Worm (Caenorhabditis elegans): ENCODE results near the gene cpr-6.

cpr-6 gene

ce11 chrX:6649573-6649972 is 42.6 kb downstream of the cpr-6 start (continued):
- TF ChIP-seq egl-27 (tag; optimal IDR thresholded peaks at IDR 0.05) (no peak), hlh-4 (tag; optimal IDR thresholded peaks at IDR 0.05) (no peak), lsy-2 (tag; optimal IDR thresholded peaks at IDR 0.05) (no peak), ceh-8 (GFP tag; optimal IDR thresholded peaks at IDR 0.05) (no peak)

- TF ChIP-seq lin-14 (GFP tag; optimal IDR thresholded peaks at IDR 0.05): peak; percentile 49
- no peak for TF ChIP-seq lin-15B (tag; optimal IDR thresholded peaks at IDR 0.05)
- TF ChIP-seq lin-39 (tag; optimal IDR thresholded peaks at IDR 0.05): no peak
- no peak for TF ChIP-seq pax-3 (tag; optimal IDR thresholded peaks at IDR 0.05)
- TF ChIP-seq C34B4.2 (tag; optimal IDR thresholded peaks at IDR 0.05): no peak
- TF ChIP-seq aly-2 (tag; optimal IDR thresholded peaks at IDR 0.05): no peak
- TF ChIP-seq pqm-1 (tag; optimal IDR thresholded peaks at IDR 0.05): no peak
- TF ChIP-seq nhr-85 (tag): peak; percentile 37
- TF ChIP-seq hlh-17 (GFP tag; optimal IDR thresholded peaks at IDR 0.05; ENCODE audit: borderline replicate concordance): no peak
- no peak for TF ChIP-seq ceh-88 (GFP tag; IDR thresholded peaks at IDR 0.05)
- no peak for TF ChIP-seq nhr-90 (tag; optimal IDR thresholded peaks at IDR 0.05; ENCODE audit: poor library complexity)
- peak; percentile 13 for TF ChIP-seq snu-23 (GFP tag; optimal IDR thresholded peaks at IDR 0.05)
- no peak for TF ChIP-seq egl-13 (tag; optimal IDR thresholded peaks at IDR 0.05)
- TF ChIP-seq F16B12.6 (tag; optimal IDR thresholded peaks at IDR 0.05): no peak
- TF ChIP-seq aha-1 (tag; optimal IDR thresholded peaks at IDR 0.05): no peak
- TF ChIP-seq nhr-71 (tag; optimal IDR thresholded peaks at IDR 0.05): no peak
- TF ChIP-seq efl-3 (GFP tag; optimal IDR thresholded peaks at IDR 0.05): no peak
- TF ChIP-seq mep-1 (tag; optimal IDR thresholded peaks at IDR 0.05): peak; percentile 19
- no peak for TF ChIP-seq vab-15 (tag; optimal IDR thresholded peaks at IDR 0.05)
- no peak for TF ChIP-seq lin-13 (GFP tag; optimal IDR thresholded peaks at IDR 0.05)
- peak in 1 of 3 experiments; percentile 25 for TF ChIP-seq ceh-82 (tag; optimal IDR thresholded peaks at IDR 0.05)
- peak; percentile 23 for TF ChIP-seq elt-2 (tag; optimal IDR thresholded peaks at IDR 0.05)
- TF ChIP-seq irx-1 (tag; optimal IDR thresholded peaks at IDR 0.05): no peak
- no peak for TF ChIP-seq ztf-11 (tag; optimal IDR thresholded peaks at IDR 0.05)
- TF ChIP-seq jun-1 (tag; optimal IDR thresholded peaks at IDR 0.05): no peak
- TF ChIP-seq fkh-4 (tag; optimal IDR thresholded peaks at IDR 0.05; ENCODE audit: borderline replicate concordance): no peak
- peak; percentile 39 for TF ChIP-seq nhr-20 (tag; optimal IDR thresholded peaks at IDR 0.05)
- TF ChIP-seq dsc-1 (tag; optimal IDR thresholded peaks at IDR 0.05): no peak
- no peak for TF ChIP-seq tlp-1 (tag; optimal IDR thresholded peaks at IDR 0.05)
- no peak for TF ChIP-seq skn-1 (tag; optimal IDR thresholded peaks at IDR 0.05)
- peak; percentile 48 for TF ChIP-seq blmp-1 (tag; optimal IDR thresholded peaks at IDR 0.05)
- TF ChIP-seq fkh-8 (tag; optimal IDR thresholded peaks at IDR 0.05): no peak
- TF ChIP-seq unc-130 (tag; optimal IDR thresholded peaks at IDR 0.05): no peak
- no peak for TF ChIP-seq unc-62 (GFP tag; optimal IDR thresholded peaks at IDR 0.05)
- TF ChIP-seq hlh-4 (tag; optimal IDR thresholded peaks at IDR 0.05): no peak
- TF ChIP-seq lsy-2 (tag; optimal IDR thresholded peaks at IDR 0.05): peak in 1 of 2 experiments; percentile 2
- TF ChIP-seq grh-1 (GFP tag; IDR thresholded peaks at IDR 0.05): no peak
- TF ChIP-seq zip-4 (GFP tag; optimal IDR thresholded peaks at IDR 0.05): no peak
- TF ChIP-seq unc-98 (GFP tag; IDR thresholded peaks at IDR 0.05): no peak
- TF ChIP-seq pag-3 (tag; optimal IDR thresholded peaks at IDR 0.05; ENCODE audit: borderline replicate concordance, insufficient read depth): no peak
- no peak for TF ChIP-seq C04F5.9 (tag; optimal IDR thresholded peaks at IDR 0.05)
- no peak for TF ChIP-seq ztf-4 (tag; optimal IDR thresholded peaks at IDR 0.05)
- no peak for TF ChIP-seq efl-1 (optimal IDR thresholded peaks at IDR 0.05)
- TF ChIP-seq efl-1 (GFP tag; optimal IDR thresholded peaks at IDR 0.05 in 1 of 2): peak in 1 of 2 experiments; percentile 35
- TF ChIP-seq hpl-2 (GFP tag; optimal IDR thresholded peaks at IDR 0.05): no peak
- no peak for TF ChIP-seq fos-1 (tag; optimal IDR thresholded peaks at IDR 0.05)
- peak in 1 of 2 experiments; percentile 44 for TF ChIP-seq lin-35 (GFP tag; optimal IDR thresholded peaks at IDR 0.05)
Measured at ce11 chrX:6653173-6653572, 46.2 kb downstream of the cpr-6 start.
